Worm (Caenorhabditis elegans) whole organism, L2 larva: ENCODE measurements around the gene plrg-1.

ENCODE experiments used
- C34F6.9 ChIP-seq: fragments of 150-350 bp; optimal IDR thresholded peaks from 2 replicates; lab custom pipeline; 2014; ENCODE audit warnings: missing biosample characterization, missing genetic modification characterization
- Y55F3AM.14 ChIP-seq: fragments of 200-800 bp; sonication (Bioruptor generic); optimal IDR thresholded peaks from 2 replicates; lab custom pipeline; 2018; ENCODE audit warnings: mild to moderate bottlenecking, missing genetic modification characterization, missing compliant biosample characterization
- ama-1 ChIP-seq: fragments of 150-350 bp; optimal IDR thresholded peaks from 2 replicates; lab custom pipeline; 2018; ENCODE audit warnings: inconsistent platforms
- ceh-82 ChIP-seq: fragments of 150-350 bp; optimal IDR thresholded peaks from 2 replicates; lab custom pipeline; 2014; ENCODE audit warnings: missing biosample characterization, missing genetic modification characterization
- crh-2 ChIP-seq: sonication (generic microtip); optimal IDR thresholded peaks from 2 replicates; lab custom pipeline; 2017; ENCODE audit warnings: missing biosample characterization, missing genetic modification characterization
- dmd-4 ChIP-seq: sonication (generic microtip); optimal IDR thresholded peaks from 2 replicates; lab custom pipeline; 2017; ENCODE audit warnings: missing biosample characterization, missing genetic modification characterization
- elt-1 ChIP-seq: fragments of 150-350 bp; optimal IDR thresholded peaks from 2 replicates; lab custom pipeline; 2014; ENCODE audit warnings: missing biosample characterization, missing genetic modification characterization
- elt-3 ChIP-seq: sonication (generic microtip); optimal IDR thresholded peaks from 2 replicates; lab custom pipeline; 2017; ENCODE audit warnings: missing biosample characterization, missing genetic modification characterization
- fos-1 ChIP-seq: fragments of 150-350 bp; optimal IDR thresholded peaks from 2 replicates; lab custom pipeline; 2014; ENCODE audit warnings: missing biosample characterization, missing genetic modification characterization
- gmeb-1 ChIP-seq: fragments of 150-350 bp; optimal IDR thresholded peaks from 2 replicates; lab custom pipeline; 2014; ENCODE audit warnings: missing biosample characterization, missing genetic modification characterization
- lin-39 ChIP-seq: fragments of 150-350 bp; optimal IDR thresholded peaks from 2 replicates; lab custom pipeline; 2014; ENCODE audit warnings: missing biosample characterization, missing genetic modification reagents, missing genetic modification characterization
- mbf-1 ChIP-seq: sonication (generic microtip); optimal IDR thresholded peaks from 2 replicates; lab custom pipeline; 2017; ENCODE audit warnings: missing biosample characterization, missing genetic modification characterization
- mdl-1 ChIP-seq, 2 experiments: fragments of 150-350 bp in 1 of 2; sonication (generic microtip) in 1 of 2; optimal IDR thresholded peaks; 2 replicates each; lab custom pipeline; 2017; ENCODE audit warnings: missing biosample characterization in 2 of 2, missing genetic modification characterization in 2 of 2
- nhr-11 ChIP-seq: fragments of 150-350 bp; optimal IDR thresholded peaks from 2 replicates; lab custom pipeline; 2014; ENCODE audit warnings: missing biosample characterization, missing genetic modification characterization
- nhr-12 ChIP-seq: fragments of 150-350 bp; optimal IDR thresholded peaks from 2 replicates; lab custom pipeline; 2014; ENCODE audit warnings: missing biosample characterization, missing genetic modification characterization
- nhr-129 ChIP-seq: fragments of 150-350 bp; optimal IDR thresholded peaks from 2 replicates; lab custom pipeline; 2014; ENCODE audit warnings: missing biosample characterization, missing genetic modification characterization
- nhr-23 ChIP-seq: fragments of 150-350 bp; optimal IDR thresholded peaks from 2 replicates; lab custom pipeline; 2014; ENCODE audit warnings: missing biosample characterization, missing genetic modification reagents, missing genetic modification characterization
- nhr-237 ChIP-seq: fragments of 150-350 bp; optimal IDR thresholded peaks from 2 replicates; lab custom pipeline; 2014; ENCODE audit warnings: missing biosample characterization, missing genetic modification characterization
- nhr-25 ChIP-seq: fragments of 150-350 bp; sonication (generic microtip); optimal IDR thresholded peaks from 3 replicates; lab custom pipeline; 2014; ENCODE audit warnings: missing biosample characterization, missing genetic modification characterization
- nhr-6 ChIP-seq: fragments of 150-350 bp; optimal IDR thresholded peaks from 2 replicates; lab custom pipeline; 2014; ENCODE audit warnings: missing biosample characterization, missing genetic modification characterization
- nhr-77 ChIP-seq: fragments of 150-350 bp; optimal IDR thresholded peaks from 2 replicates; lab custom pipeline; 2014; ENCODE audit warnings: missing biosample characterization, missing genetic modification characterization
- peb-1 ChIP-seq: fragments of 150-350 bp; optimal IDR thresholded peaks from 2 replicates; lab custom pipeline; 2014; ENCODE audit warnings: missing biosample characterization, missing genetic modification characterization
- sem-4 ChIP-seq: fragments of 150-350 bp; optimal IDR thresholded peaks from 2 replicates; lab custom pipeline; 2014; ENCODE audit warnings: missing biosample characterization, missing genetic modification reagents, missing genetic modification characterization
- skn-1 ChIP-seq: sonication (generic microtip); optimal IDR thresholded peaks from 2 replicates; lab custom pipeline; 2017; ENCODE audit warnings: missing biosample characterization, missing genetic modification characterization
- sma-3 ChIP-seq: sonication (generic microtip); optimal IDR thresholded peaks from 2 replicates; lab custom pipeline; 2016; ENCODE audit warnings: missing genetic modification reagents, missing genetic modification characterization, missing compliant biosample characterization
- sma-9 ChIP-seq, 2 experiments: fragments of 150-350 bp in 1 of 2; sonication (generic microtip) in 1 of 2; optimal IDR thresholded peaks; 2 replicates each; lab custom pipeline; 2014 to 2016; ENCODE audit warnings: missing genetic modification characterization in 2 of 2, mild to moderate bottlenecking in 1 of 2, missing biosample characterization in 1 of 2, missing compliant biosample characterization in 1 of 2, missing genetic modification reagents in 1 of 2, moderate library complexity in 1 of 2
- unc-39 ChIP-seq: fragments of 150-350 bp; optimal IDR thresholded peaks from 2 replicates; lab custom pipeline; 2014; ENCODE audit warnings: missing biosample characterization, missing genetic modification characterization
- unc-55 ChIP-seq: fragments of 150-350 bp; sonication (generic microtip); optimal IDR thresholded peaks from 3 replicates; lab custom pipeline; 2014; ENCODE audit warnings: missing biosample characterization, missing genetic modification reagents, missing genetic modification characterization
- unc-62 ChIP-seq: fragments of 150-350 bp; optimal IDR thresholded peaks from 2 replicates; lab custom pipeline; 2014; ENCODE audit warnings: missing biosample characterization, missing genetic modification reagents, missing genetic modification characterization
- zag-1 ChIP-seq: fragments of 150-350 bp; optimal IDR thresholded peaks from 2 replicates; lab custom pipeline; 2014; ENCODE audit warnings: missing biosample characterization, missing genetic modification characterization
- ztf-1 ChIP-seq: fragments of 200-800 bp; sonication (Bioruptor generic); conservative IDR thresholded peaks from 2 replicates; pipeline ENCODE4 v1.3.6; 2022; ENCODE audit warnings: missing genetic modification characterization, missing compliant biosample characterization
- ztf-11 ChIP-seq: sonication (generic microtip); optimal IDR thresholded peaks from 2 replicates; lab custom pipeline; 2017; ENCODE audit warnings: missing biosample characterization, missing genetic modification characterization

plrg-1 gene

DNA sequence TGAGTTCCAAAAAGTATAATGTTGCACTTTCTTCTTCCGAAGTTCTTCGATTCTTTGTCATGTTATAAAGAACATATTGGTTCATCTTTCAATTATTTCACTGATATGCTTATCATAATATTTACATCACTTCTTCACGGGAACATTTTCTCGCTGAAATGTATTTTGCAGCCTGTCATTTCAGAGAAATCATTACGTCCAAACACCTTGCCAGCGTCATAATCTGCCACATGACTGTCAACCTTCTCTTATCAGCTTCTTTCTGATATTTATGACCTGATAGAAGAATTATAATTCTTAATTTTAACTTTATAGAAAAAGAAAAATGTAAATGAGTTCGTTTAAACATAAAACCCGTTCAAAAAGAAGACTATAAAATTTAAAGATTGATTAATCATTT lies 5.7 kb downstream of the plrg-1 start (continued):
- no peak for TF ChIP-seq nhr-25 (tag; lab: Kevin White, UChicago)
- TF ChIP-seq sma-3 (GFP tag; lab: Kevin White, UChicago): peak; percentile 19
- TF ChIP-seq nhr-6: no peak
- peak; percentile 74 for TF ChIP-seq fos-1 (tag; lab: Kevin White, UChicago)
- TF ChIP-seq Y55F3AM.14: no peak
- TF ChIP-seq peb-1: no peak
- no peak for TF ChIP-seq unc-62 (GFP tag; lab: Kevin White, UChicago)
- TF ChIP-seq mdl-1 (tag; optimal IDR thresholded peaks at IDR 0.05; lab: Kevin White, UChicago): peak in 1 of 2 experiments; percentile 18
- no peak for TF ChIP-seq unc-39 (tag; lab: Kevin White, UChicago)
- no peak for TF ChIP-seq ceh-82
- no peak for TF ChIP-seq nhr-77 (tag; lab: Kevin White, UChicago)
- no peak for TF ChIP-seq ztf-11
- no peak for TF ChIP-seq nhr-237 (tag; lab: Kevin White, UChicago)
- peak; percentile 85 for TF ChIP-seq crh-2 (tag; lab: Kevin White, UChicago)
- no peak for TF ChIP-seq C34F6.9 (tag; lab: Kevin White, UChicago)

DNA sequence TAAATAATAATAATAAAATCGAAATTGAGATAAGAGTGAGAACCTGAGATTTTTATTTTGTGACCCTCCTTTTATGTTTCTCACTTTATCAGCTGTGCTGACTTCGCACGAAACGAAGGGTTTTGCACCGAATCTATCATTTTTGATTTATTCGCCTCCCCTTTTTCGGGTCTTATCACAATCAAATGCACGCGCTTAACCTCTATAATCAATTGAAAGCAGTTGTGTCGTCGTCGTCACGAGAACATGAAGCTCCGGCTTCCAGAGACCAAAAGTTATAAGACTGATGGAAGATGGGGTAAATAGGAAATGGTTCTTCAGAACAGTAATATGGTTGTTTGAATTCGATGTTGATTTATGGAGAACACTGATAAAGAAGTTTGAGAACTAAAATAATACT lies 6.6 kb downstream of the plrg-1 start, which contains the start of gene D1054.18:
Gene D1054.18, minus strand, starts transcription at position 45 of the 400 bp plus-strand sequence.
- TF ChIP-seq sma-9 (GFP tag; optimal IDR thresholded peaks at IDR 0.05; lab: Kevin White, UChicago) (peak; percentile 74), sma-9 (tag; optimal IDR thresholded peaks at IDR 0.05; lab: Kevin White, UChicago) (no peak), fos-1 (tag; lab: Kevin White, UChicago) (peak; percentile 70), lin-39 (tag; lab: Kevin White, UChicago) (no peak), nhr-129 (no peak), gmeb-1 (tag; lab: Kevin White, UChicago) (peak; percentile 45), ztf-1 (GFP tag; lab: Robert Waterston, UW) (no peak), crh-2 (tag; lab: Kevin White, UChicago) (peak; percentile 73), skn-1 (tag; lab: Kevin White, UChicago) (peak; percentile 15), mdl-1 (tag; optimal IDR thresholded peaks at IDR 0.05; lab: Kevin White, UChicago) (peak in 1 of 2 experiments; percentile 26), nhr-12 (no peak)
- TF ChIP-seq, all 48 proteins: peak for 6

DNA sequence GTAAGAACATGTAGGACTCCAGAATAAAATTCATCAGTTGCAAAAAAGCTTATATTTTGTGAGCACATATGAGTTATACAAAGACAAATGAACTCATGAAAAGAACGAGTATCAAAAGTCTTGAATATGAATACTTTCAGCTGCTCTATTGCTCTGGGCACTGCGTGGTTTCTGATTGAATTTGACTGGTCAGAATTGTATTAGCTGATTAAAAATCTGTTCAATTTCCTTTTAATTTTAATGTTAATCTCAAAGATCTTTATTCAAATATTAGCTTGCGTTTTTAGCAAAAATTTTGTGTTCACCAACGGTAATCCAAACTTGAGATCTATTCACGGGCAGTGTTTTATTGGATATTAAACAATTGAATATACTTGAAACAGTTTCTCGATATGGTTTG lies 9.6 kb downstream of the plrg-1 start, which contains the start of gene srh-184:
Gene srh-184, minus strand, starts transcription at position 101 of the 400 bp plus-strand sequence.
- TF ChIP-seq mbf-1 (tag; lab: Kevin White, UChicago) (no peak), nhr-237 (tag; lab: Kevin White, UChicago) (no peak), elt-1 (tag; lab: Kevin White, UChicago) (no peak), dmd-4 (no peak), nhr-23 (tag; lab: Kevin White, UChicago) (no peak)

DNA sequence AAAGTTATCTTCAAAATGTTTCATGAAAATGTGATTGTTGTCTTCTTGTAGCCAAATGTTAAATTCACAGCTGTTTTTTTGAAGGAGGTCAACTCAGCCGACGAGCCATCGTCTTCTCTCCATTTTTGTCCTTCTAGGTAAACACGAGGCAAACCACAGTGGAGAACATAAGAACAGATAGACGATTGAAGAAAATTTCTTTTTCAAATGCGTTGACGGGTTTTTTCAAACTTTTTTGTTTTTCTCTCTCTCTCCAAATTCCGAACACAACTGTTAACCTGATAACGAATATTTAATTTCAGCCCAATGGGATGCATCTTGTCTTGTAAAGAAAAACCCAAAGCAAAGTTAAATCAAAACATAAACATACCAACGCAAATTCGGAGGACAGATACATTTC lies 12.2 kb downstream of the plrg-1 start, which contains the start of gene D1054.19:
Gene D1054.19, plus strand, starts transcription at position 301 of the 400 bp plus-strand sequence.
- no peak for TF ChIP-seq mdl-1 (tag; optimal IDR thresholded peaks at IDR 0.05; lab: Kevin White, UChicago)
- no peak for TF ChIP-seq nhr-129
- TF ChIP-seq skn-1 (tag; lab: Kevin White, UChicago): no peak
- no peak for TF ChIP-seq C34F6.9 (tag; lab: Kevin White, UChicago)
- no peak for TF ChIP-seq unc-62 (GFP tag; lab: Kevin White, UChicago)
- no peak for TF ChIP-seq ztf-1 (GFP tag; lab: Robert Waterston, UW)
- TF ChIP-seq ztf-11: no peak
- no peak for TF ChIP-seq sma-3 (GFP tag; lab: Kevin White, UChicago)
- no peak for TF ChIP-seq elt-3 (tag; lab: Kevin White, UChicago)
- TF ChIP-seq nhr-237 (tag; lab: Kevin White, UChicago): no peak
- TF ChIP-seq zag-1 (tag; lab: Kevin White, UChicago): no peak
- TF ChIP-seq, all 48 proteins: peak for 0

DNA sequence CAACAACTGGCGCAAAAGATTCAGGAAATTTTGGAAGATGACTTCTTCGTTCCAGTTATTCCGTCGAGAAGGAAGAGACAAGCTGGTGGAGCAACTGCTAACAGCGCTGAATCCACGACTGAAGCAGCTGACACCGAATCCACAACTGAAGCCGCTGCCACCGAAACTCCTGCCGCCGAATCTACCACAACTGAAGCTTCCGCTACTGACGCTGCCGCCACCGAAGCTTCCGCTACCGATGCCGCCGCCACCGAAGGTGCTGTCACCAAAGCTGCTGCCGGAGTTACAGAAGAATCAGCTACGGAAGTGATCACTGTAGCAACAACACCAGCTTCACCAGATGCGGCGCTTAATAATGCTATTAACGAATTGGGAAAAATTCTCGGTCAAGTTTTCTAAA lies 13.2 kb downstream of the plrg-1 start:
- TF ChIP-seq sem-4 (no peak), sma-9 (GFP tag; optimal IDR thresholded peaks at IDR 0.05; lab: Kevin White, UChicago) (no peak), sma-9 (tag; optimal IDR thresholded peaks at IDR 0.05; lab: Kevin White, UChicago) (no peak)

DNA sequence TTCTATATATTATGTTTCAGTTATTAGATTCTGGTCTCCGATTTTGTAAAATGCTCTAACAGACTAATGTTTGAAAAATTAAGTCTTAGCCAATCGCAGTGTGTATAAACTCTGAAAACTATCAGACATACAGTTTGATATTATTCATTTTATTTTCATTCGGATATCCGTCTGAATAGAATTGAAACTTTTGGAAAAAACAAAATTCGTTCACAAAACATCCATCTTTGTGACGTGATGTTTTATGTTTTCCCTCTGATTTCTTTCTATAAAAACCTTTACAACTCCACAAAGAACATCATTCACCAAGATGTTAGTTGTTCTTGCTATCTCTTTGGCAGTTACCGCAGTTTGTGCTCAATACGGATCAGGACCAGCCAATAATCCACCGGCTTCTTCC lies 14.2 kb downstream of the plrg-1 start, which contains the start of gene ule-3:
Gene ule-3, plus strand, starts transcription at position 301 of the 400 bp plus-strand sequence.
- TF ChIP-seq elt-1 (tag; lab: Kevin White, UChicago): no peak
- no peak for TF ChIP-seq dmd-4
- TF ChIP-seq ama-1: no peak
- TF ChIP-seq unc-55 (GFP tag; lab: Kevin White, UChicago): no peak
- TF ChIP-seq nhr-77 (tag; lab: Kevin White, UChicago): no peak
- TF ChIP-seq ceh-82: no peak
- no peak for TF ChIP-seq sma-9 (GFP tag; optimal IDR thresholded peaks at IDR 0.05; lab: Kevin White, UChicago)
- no peak for TF ChIP-seq sma-9 (tag; optimal IDR thresholded peaks at IDR 0.05; lab: Kevin White, UChicago)
- no peak for TF ChIP-seq nhr-6
- no peak for TF ChIP-seq nhr-11 (tag; lab: Kevin White, UChicago)
- TF ChIP-seq, all 48 proteins: peak for 0
